Worm (Caenorhabditis elegans) whole organism, L3 larva: Measurements from ENCODE around the gene ocr-2.

Experiments
- aly-2 ChIP-seq: fragments of 150-350 bp; optimal IDR thresholded peaks from 2 replicates; lab custom pipeline; 2014; ENCODE audit warnings: missing biosample characterization, missing genetic modification characterization
- ceh-28 ChIP-seq: fragments of 150-350 bp; optimal IDR thresholded peaks from 2 replicates; lab custom pipeline; 2014; ENCODE audit warnings: missing biosample characterization, missing genetic modification reagents, missing genetic modification characterization
- fkh-10 ChIP-seq: sonication (generic microtip); optimal IDR thresholded peaks from 2 replicates; lab custom pipeline; 2017; ENCODE audit warnings: missing biosample characterization, missing genetic modification reagents, missing genetic modification characterization
- fos-1 ChIP-seq: fragments of 150-350 bp; optimal IDR thresholded peaks from 2 replicates; lab custom pipeline; 2014; ENCODE audit warnings: missing biosample characterization, missing genetic modification characterization
- lin-39 ChIP-seq: fragments of 150-350 bp; optimal IDR thresholded peaks from 2 replicates; lab custom pipeline; 2018; ENCODE audit warnings: missing biosample characterization, missing genetic modification reagents, missing genetic modification characterization
- nfya-1 ChIP-seq: sonication (generic microtip); optimal IDR thresholded peaks from 2 replicates; lab custom pipeline; 2017; ENCODE audit warnings: missing genetic modification characterization, mild to moderate bottlenecking, missing compliant biosample characterization, antibody characterized with exemption, moderate library complexity; ENCODE audit not compliant: insufficient read depth
- nhr-11 ChIP-seq: fragments of 150-350 bp; optimal IDR thresholded peaks from 2 replicates; lab custom pipeline; 2014; ENCODE audit warnings: missing biosample characterization, missing genetic modification characterization

ce11 chrIV:8239584-8239983, 19.7 kb upstream of the ocr-2 start:
- TF ChIP-seq nfya-1 (tag; lab: Kevin White, UChicago) = no peak
- TF ChIP-seq fkh-10 (GFP tag; lab: Kevin White, UChicago) = no peak
- no peak for TF ChIP-seq ceh-28
- no peak for TF ChIP-seq lin-39
- TF ChIP-seq nhr-11 (tag; lab: Kevin White, UChicago) = no peak
- no peak for TF ChIP-seq aly-2 (tag; lab: Kevin White, UChicago)
- TF ChIP-seq fos-1 (tag; lab: Kevin White, UChicago) = no peak
